Fruit fly (Drosophila melanogaster): ENCODE measurements around the gene Wnk.

The Wnk gene

dm6 chr3L:21536857-21537256, 17.9 kb downstream of the Wnk start, which contains the start of gene Rpn10 (continued):
- TF ChIP-seq abd-A (tag; optimal IDR thresholded peaks at IDR 0.05) = no peak
- no peak for TF ChIP-seq CG6854 (GFP tag; optimal IDR thresholded peaks at IDR 0.05)
- peak; percentile 7 for TF ChIP-seq CG18262 (tag; optimal IDR thresholded peaks at IDR 0.05)
- TF ChIP-seq dmrt99B (tag; optimal IDR thresholded peaks at IDR 0.05) = no peak
- peak; percentile 58 for TF ChIP-seq CG17829 (tag; optimal IDR thresholded peaks at IDR 0.05)
- 0 out of 3 replicates have a peak, but pooled peaks have one; percentile 74 for TF ChIP-seq CG2199 (GFP tag; IDR thresholded peaks at IDR 0.05)
- TF ChIP-seq E2f1 (GFP tag; IDR thresholded peaks at IDR 0.05) = no peak
- TF ChIP-seq pzg (GFP tag; optimal IDR thresholded peaks at IDR 0.05) = peak; percentile 94
- no peak for TF ChIP-seq CG10431 (GFP tag; optimal IDR thresholded peaks at IDR 0.05)
- no peak for TF ChIP-seq CG11695 (GFP tag; IDR thresholded peaks at IDR 0.05)
- peak; percentile 69 for TF ChIP-seq CG14710 (tag; optimal IDR thresholded peaks at IDR 0.05)
- TF ChIP-seq ewg (GFP tag; optimal IDR thresholded peaks at IDR 0.05) = no peak
- peak; percentile 80 for TF ChIP-seq CG3847 (GFP tag; IDR thresholded peaks at IDR 0.05)
- TF ChIP-seq CG17361 (GFP tag; IDR thresholded peaks at IDR 0.05) = peak; percentile 47; the same call in 1 of the 3 replicates
- no peak for TF ChIP-seq CG32772 (GFP tag; IDR thresholded peaks at IDR 0.05)
- TF ChIP-seq Hr3 (GFP tag; optimal IDR thresholded peaks at IDR 0.05) = no peak
- no peak for TF ChIP-seq gsb (GFP tag; IDR thresholded peaks at IDR 0.05)
- TF ChIP-seq crc (GFP tag; optimal IDR thresholded peaks at IDR 0.05) = no peak
- TF ChIP-seq CG6765 (GFP tag; optimal IDR thresholded peaks at IDR 0.05) = no peak
- TF ChIP-seq CG10274 (GFP tag; optimal IDR thresholded peaks at IDR 0.05) = no peak
- no peak; the same call in 1 of the 2 replicates for TF ChIP-seq vvl (GFP tag; IDR thresholded peaks at IDR 0.05)
- no peak for TF ChIP-seq CG18764 (GFP tag; optimal IDR thresholded peaks at IDR 0.05)
- no peak for TF ChIP-seq CG3065 (GFP tag; optimal IDR thresholded peaks at IDR 0.05)
- no peak for TF ChIP-seq toy (GFP tag; IDR thresholded peaks at IDR 0.05)
- no peak for TF ChIP-seq CG9876 (GFP tag; optimal IDR thresholded peaks at IDR 0.05)
- TF ChIP-seq lilli (GFP tag; optimal IDR thresholded peaks at IDR 0.05) = peak; percentile 42
- TF ChIP-seq Chrac-16 (GFP tag; optimal IDR thresholded peaks at IDR 0.05) = peak; percentile 49
- TF ChIP-seq CG7372 (GFP tag; IDR thresholded peaks at IDR 0.05) = no peak
- peak; percentile 29 for TF ChIP-seq Antp (GFP tag; optimal IDR thresholded peaks at IDR 0.05)
- peak; percentile 86 for TF ChIP-seq trem (tag; optimal IDR thresholded peaks at IDR 0.05)
- TF ChIP-seq CG11093 (GFP tag; IDR thresholded peaks at IDR 0.05) = no peak
- TF ChIP-seq CG12391 (tag; optimal IDR thresholded peaks at IDR 0.05) = peak; percentile 57
- TF ChIP-seq CG9817 (tag; optimal IDR thresholded peaks at IDR 0.05) = no peak
- peak; percentile 95 for TF ChIP-seq HLH4C (GFP tag; IDR thresholded peaks at IDR 0.05; ENCODE audit: partially characterized antibody)
- TF ChIP-seq rib (GFP tag; IDR thresholded peaks at IDR 0.05) = no peak
- TF ChIP-seq D19A (tag; optimal IDR thresholded peaks at IDR 0.05) = peak; percentile 43
- TF ChIP-seq HmgD (GFP tag; optimal IDR thresholded peaks at IDR 0.05) = peak; percentile 46
- no peak for TF ChIP-seq Sry-β (GFP tag; optimal IDR thresholded peaks at IDR 0.05)
- TF ChIP-seq CG2678 (tag; optimal IDR thresholded peaks at IDR 0.05) = no peak
- peak; percentile 72 for TF ChIP-seq nmo (GFP tag; optimal IDR thresholded peaks at IDR 0.05)
- no peak for TF ChIP-seq kay (GFP tag; optimal IDR thresholded peaks at IDR 0.05)
- TF ChIP-seq CG7745 (tag; optimal IDR thresholded peaks at IDR 0.05) = no peak
- TF ChIP-seq unc-4 (GFP tag; IDR thresholded peaks at IDR 0.05; ENCODE audit: partially characterized antibody) = peak; percentile 97
- TF ChIP-seq CG33557 (GFP tag; optimal IDR thresholded peaks at IDR 0.05) = no peak
- TF ChIP-seq hkb (optimal IDR thresholded peaks at IDR 0.05) = no peak
- no peak; the same call in 1 of the 2 replicates for TF ChIP-seq hkb (GFP tag; IDR thresholded peaks at IDR 0.05)
- no peak for TF ChIP-seq CG11696 (GFP tag; IDR thresholded peaks at IDR 0.05)
- TF ChIP-seq CG9932 (GFP tag; IDR thresholded peaks at IDR 0.05) = no peak
- TF ChIP-seq vfl (GFP tag; optimal IDR thresholded peaks at IDR 0.05) = no peak
- TF ChIP-seq CG6689 (GFP tag; IDR thresholded peaks at IDR 0.05) = no peak
- no peak for TF ChIP-seq Doc2 (GFP tag; IDR thresholded peaks at IDR 0.05)
- TF ChIP-seq sqz (GFP tag; optimal IDR thresholded peaks at IDR 0.05) = no peak
